Worm (Caenorhabditis elegans) whole organism, L1 larva: ENCODE results near the gene vti-1.

Source experiments
- fos-1 ChIP-seq: fragments of 150-350 bp; optimal IDR thresholded peaks from 2 replicates; lab custom pipeline; 2014; ENCODE audit warnings: missing biosample characterization, missing genetic modification characterization
- lsy-2 ChIP-seq, 2 experiments: fragments of 150-350 bp; optimal IDR thresholded peaks; 2 replicates each; lab custom pipeline; 2014; ENCODE audit warnings: missing biosample characterization in 2 of 2, missing genetic modification characterization in 2 of 2

DNA sequence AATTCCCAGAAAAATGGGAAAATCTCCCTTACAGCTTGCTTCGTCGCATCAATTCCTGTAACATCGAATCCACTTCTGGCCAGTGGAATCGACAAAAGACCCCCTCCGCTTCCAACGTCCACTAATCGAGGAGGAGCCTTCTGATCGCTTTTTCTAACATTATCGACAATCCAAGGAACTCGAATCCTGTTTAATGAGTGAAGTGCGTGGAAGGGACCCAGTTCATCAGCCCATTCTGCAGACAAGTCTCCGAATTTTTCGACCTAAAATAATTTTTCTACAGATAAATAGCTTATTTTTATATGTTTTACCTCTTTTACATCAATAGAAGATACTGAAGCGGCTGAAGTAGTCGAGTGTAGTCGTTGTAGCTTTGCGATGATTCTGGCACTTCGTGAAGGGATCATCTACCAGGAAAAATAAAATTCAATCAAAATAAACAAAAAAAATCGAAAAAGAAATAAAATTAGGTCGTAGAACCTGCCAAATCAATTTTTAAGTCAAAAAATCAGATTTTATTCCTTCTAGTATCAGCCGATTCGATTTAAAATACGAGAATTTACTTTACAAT is 29.5 kb upstream of the vti-1 start, which contains the start of gene coq-3:
- TF ChIP-seq lsy-2 (tag; optimal IDR thresholded peaks at IDR 0.05; lab: Kevin White, UChicago) (no peak), fos-1 (no peak)
